Fruit fly (Drosophila melanogaster) whole organism, embryonic: ENCODE data around the gene eIF4H2.

Experiments used
- Antp ChIP-seq: fragments of 200-800 bp; sonication (Bioruptor generic); optimal IDR thresholded peaks from 3 replicates; lab custom pipeline; 2016; ENCODE audit warnings: missing biosample characterization, missing genetic modification characterization
- Blimp-1 ChIP-seq: fragments of 200-800 bp; sonication (Bioruptor generic); optimal IDR thresholded peaks from 3 replicates; lab custom pipeline; 2018; ENCODE audit warnings: missing biosample characterization, missing genetic modification characterization, mild to moderate bottlenecking, moderate library complexity, missing genetic modification reagents
- CG10209 ChIP-seq: fragments of 200-800 bp; sonication (Bioruptor generic); optimal IDR thresholded peaks from 3 replicates; lab custom pipeline; 2017; ENCODE audit warnings: missing biosample characterization, mild to moderate bottlenecking, missing genetic modification characterization, missing genetic modification reagents
- CG1024 ChIP-seq: fragments of 200-800 bp; sonication (Bioruptor generic); IDR thresholded peaks from 2 replicates; pipeline ENCODE4 v1.3.6; 2022; ENCODE audit warnings: missing biosample characterization, missing genetic modification characterization
- CG11695 ChIP-seq: fragments of 200-800 bp; sonication (Bioruptor generic); IDR thresholded peaks from 3 replicates; pipeline ENCODE4 v1.3.6; 2022; ENCODE audit warnings: missing biosample characterization, missing genetic modification characterization
- CG12071 ChIP-seq: fragments of 200-800 bp; sonication (Bioruptor generic); optimal IDR thresholded peaks from 3 replicates; lab custom pipeline; 2018; ENCODE audit warnings: missing biosample characterization, mild to moderate bottlenecking, missing genetic modification characterization
- CG1233 ChIP-seq: fragments of 200-800 bp; sonication (Bioruptor generic); optimal IDR thresholded peaks from 4 replicates; lab custom pipeline; 2018; ENCODE audit warnings: missing biosample characterization, mild to moderate bottlenecking, missing genetic modification characterization
- CG14441 ChIP-seq: fragments of 200-800 bp; sonication (Bioruptor generic); IDR thresholded peaks from 2 replicates; pipeline ENCODE4 v1.3.6; 2022; ENCODE audit warnings: missing biosample characterization, missing genetic modification characterization
- CG14710 ChIP-seq: fragments of 200-800 bp; sonication (Bioruptor generic); optimal IDR thresholded peaks from 3 replicates; lab custom pipeline; 2019; ENCODE audit warnings: missing biosample characterization, mild to moderate bottlenecking, missing genetic modification characterization, moderate library complexity
- CG15479 ChIP-seq: fragments of 200-800 bp; sonication (Bioruptor generic); optimal IDR thresholded peaks from 3 replicates; lab custom pipeline; 2019; ENCODE audit warnings: missing biosample characterization, mild to moderate bottlenecking, missing genetic modification characterization, moderate library complexity
- CG15601 ChIP-seq: fragments of 200-800 bp; sonication (Bioruptor generic); optimal IDR thresholded peaks from 3 replicates; lab custom pipeline; 2019; ENCODE audit warnings: missing biosample characterization, mild to moderate bottlenecking, missing genetic modification characterization, moderate library complexity
- CG17359 ChIP-seq: fragments of 200-800 bp; sonication (Bioruptor generic); optimal IDR thresholded peaks from 3 replicates; lab custom pipeline; 2018; ENCODE audit warnings: missing biosample characterization, mild to moderate bottlenecking, missing genetic modification characterization, moderate library complexity
- CG17802 ChIP-seq: fragments of 200-800 bp; sonication (Bioruptor generic); optimal IDR thresholded peaks from 2 replicates; lab custom pipeline; 2018; ENCODE audit warnings: missing biosample characterization, mild to moderate bottlenecking, missing genetic modification characterization, moderate library complexity
- CG18599 ChIP-seq: fragments of 200-800 bp; sonication (Bioruptor generic); optimal IDR thresholded peaks from 3 replicates; lab custom pipeline; 2017; ENCODE audit warnings: missing biosample characterization, missing genetic modification characterization, mild to moderate bottlenecking, moderate library complexity, missing genetic modification reagents
- CG30431 ChIP-seq: fragments of 200-800 bp; sonication (Bioruptor generic); optimal IDR thresholded peaks from 2 replicates; lab custom pipeline; 2017; ENCODE audit warnings: missing biosample characterization, missing genetic modification characterization
- CG31441 ChIP-seq: fragments of 200-800 bp; sonication (Bioruptor generic); IDR thresholded peaks from 2 replicates; pipeline ENCODE4 v1.3.6; 2022; ENCODE audit warnings: missing biosample characterization, missing genetic modification characterization
- CG4360 ChIP-seq: fragments of 200-800 bp; sonication (Bioruptor generic); IDR thresholded peaks from 2 replicates; pipeline ENCODE4 v1.3.6; 2022; ENCODE audit warnings: missing biosample characterization, missing genetic modification characterization
- CG4707 ChIP-seq: fragments of 200-800 bp; sonication (Bioruptor generic); optimal IDR thresholded peaks from 2 replicates; lab custom pipeline; 2018; ENCODE audit warnings: missing biosample characterization, mild to moderate bottlenecking, missing genetic modification characterization, moderate library complexity
- CG8089 ChIP-seq: fragments of 200-800 bp; sonication (Bioruptor generic); optimal IDR thresholded peaks from 3 replicates; lab custom pipeline; 2016; ENCODE audit warnings: missing biosample characterization, missing genetic modification characterization
- CG8924 ChIP-seq: fragments of 200-800 bp; optimal IDR thresholded peaks from 3 replicates; lab custom pipeline; 2019; ENCODE audit warnings: missing biosample characterization, mild to moderate bottlenecking, missing genetic modification characterization, moderate library complexity
- Deaf1 ChIP-seq: fragments of 200-800 bp; optimal IDR thresholded peaks from 3 replicates; lab custom pipeline; 2019; ENCODE audit warnings: missing biosample characterization, mild to moderate bottlenecking, missing genetic modification characterization, moderate library complexity
- Drgx ChIP-seq: fragments of 200-800 bp; sonication (Bioruptor generic); IDR thresholded peaks from 2 replicates; pipeline ENCODE4 v1.3.6; 2022; ENCODE audit warnings: missing biosample characterization, missing genetic modification characterization
- HLHmδ ChIP-seq: fragments of 200-800 bp; sonication (Bioruptor generic); optimal IDR thresholded peaks from 2 replicates; lab custom pipeline; 2018; ENCODE audit warnings: missing biosample characterization, mild to moderate bottlenecking, missing genetic modification characterization, moderate library complexity
- HmgD ChIP-seq: fragments of 200-800 bp; sonication (Bioruptor generic); optimal IDR thresholded peaks from 3 replicates; lab custom pipeline; 2016; ENCODE audit warnings: missing biosample characterization, missing genetic modification characterization
- Hr3 ChIP-seq: fragments of 200-800 bp; sonication (Bioruptor generic); optimal IDR thresholded peaks from 3 replicates; lab custom pipeline; 2016; ENCODE audit warnings: missing biosample characterization, missing genetic modification characterization
- Kr ChIP-seq: fragments of 200-800 bp; sonication (Bioruptor generic); optimal IDR thresholded peaks from 2 replicates; lab custom pipeline; 2017; ENCODE audit warnings: missing biosample characterization, mild to moderate bottlenecking, missing genetic modification characterization
- Med ChIP-seq: fragments of 200-800 bp; sonication (Bioruptor generic); peaks from one replicate; lab custom pipeline; 2016; ENCODE audit warnings: missing biosample characterization, missing genetic modification characterization, mild to moderate bottlenecking, inconsistent platforms, moderate library complexity
- Side ChIP-seq: fragments of 200-800 bp; sonication (Bioruptor generic); optimal IDR thresholded peaks from 2 replicates; lab custom pipeline; 2016; ENCODE audit warnings: missing biosample characterization, missing genetic modification characterization
- Spps ChIP-seq: fragments of 200-800 bp; sonication (Bioruptor generic); optimal IDR thresholded peaks from 2 replicates; lab custom pipeline; 2018; ENCODE audit warnings: missing biosample characterization, mild to moderate bottlenecking, missing genetic modification characterization
- cg ChIP-seq: fragments of 200-800 bp; sonication (Bioruptor generic); optimal IDR thresholded peaks from 3 replicates; lab custom pipeline; 2019; ENCODE audit warnings: missing biosample characterization, mild to moderate bottlenecking, missing genetic modification characterization, moderate library complexity
- dmrt11E ChIP-seq: fragments of 200-800 bp; sonication (Bioruptor generic); optimal IDR thresholded peaks from 3 replicates; lab custom pipeline; 2018; ENCODE audit warnings: missing biosample characterization, mild to moderate bottlenecking, missing genetic modification characterization, moderate library complexity
- ewg ChIP-seq: fragments of 200-800 bp; sonication (Bioruptor generic); optimal IDR thresholded peaks from 3 replicates; lab custom pipeline; 2017; ENCODE audit warnings: mild to moderate bottlenecking, missing biosample characterization, missing genetic modification reagents, missing genetic modification characterization
- fd102C ChIP-seq: fragments of 200-800 bp; sonication (Bioruptor generic); optimal IDR thresholded peaks from 2 replicates; lab custom pipeline; 2018; ENCODE audit warnings: missing biosample characterization, mild to moderate bottlenecking, missing genetic modification characterization, moderate library complexity
- fd64A ChIP-seq: fragments of 200-800 bp; sonication (Bioruptor generic); optimal IDR thresholded peaks from 3 replicates; lab custom pipeline; 2018; ENCODE audit warnings: missing biosample characterization, mild to moderate bottlenecking, missing genetic modification characterization
- lab ChIP-seq: fragments of 200-800 bp; sonication (Bioruptor generic); optimal IDR thresholded peaks from 3 replicates; lab custom pipeline; 2017; ENCODE audit warnings: missing biosample characterization, missing genetic modification characterization, mild to moderate bottlenecking, moderate library complexity, missing genetic modification reagents
- lola ChIP-seq, 3 experiments: fragments of >200 bp in 2 of 3; fragments of 200-800 bp in 1 of 3; sonication (Bioruptor generic) in 1 of 3; optimal IDR thresholded peaks; 2 replicates each; lab custom pipeline; 2017 to 2019; ENCODE audit warnings: missing biosample characterization in 3 of 3, missing genetic modification characterization in 3 of 3, mild to moderate bottlenecking in 1 of 3, moderate library complexity in 1 of 3
- nerfin-1 ChIP-seq: fragments of 200-800 bp; sonication (Bioruptor generic); optimal IDR thresholded peaks from 3 replicates; lab custom pipeline; 2019; ENCODE audit warnings: missing biosample characterization, mild to moderate bottlenecking, missing genetic modification characterization, moderate library complexity
- pan ChIP-seq, 4 experiments: fragments of >200 bp in 3 of 4; fragments of 200-800 bp in 1 of 4; sonication (Bioruptor generic) in 1 of 4; optimal IDR thresholded peaks in 3 of 4; IDR thresholded peaks in 1 of 4; 2 replicates each; pipeline versions ENCODE4 v1.3.6 to Lab custom; 2017 to 2022; ENCODE audit warnings: missing biosample characterization in 2 of 4, missing genetic modification characterization in 2 of 4, mixed read lengths in 1 of 4
- pb ChIP-seq: fragments of 200-800 bp; sonication (Bioruptor generic); optimal IDR thresholded peaks from 3 replicates; lab custom pipeline; 2016; ENCODE audit warnings: missing biosample characterization, missing genetic modification characterization
- schlank ChIP-seq: fragments of 200-800 bp; sonication (Bioruptor generic); optimal IDR thresholded peaks from 2 replicates; lab custom pipeline; 2018; ENCODE audit warnings: missing biosample characterization, mild to moderate bottlenecking, missing genetic modification characterization
- sens ChIP-seq: fragments of 200-800 bp; sonication (Bioruptor generic); peaks from one replicate; lab custom pipeline; 2016; ENCODE audit warnings: missing biosample characterization, missing genetic modification characterization
- sr ChIP-seq: fragments of 200-800 bp; sonication (Bioruptor generic); IDR thresholded peaks from 3 replicates; pipeline ENCODE4 v1.3.6; 2022; ENCODE audit warnings: missing biosample characterization, missing genetic modification characterization
- tll ChIP-seq, 2 experiments: fragments of 200-800 bp in 1 of 2; fragments of >200 bp in 1 of 2; sonication (Bioruptor generic) in 1 of 2; optimal IDR thresholded peaks; 2 replicates each; lab custom pipeline; 2017 to 2019; ENCODE audit warnings: missing biosample characterization in 2 of 2, missing genetic modification characterization in 2 of 2, mild to moderate bottlenecking in 1 of 2, moderate library complexity in 1 of 2
- unpg ChIP-seq: fragments of 200-800 bp; sonication (Bioruptor generic); optimal IDR thresholded peaks from 3 replicates; lab custom pipeline; 2018; ENCODE audit warnings: missing biosample characterization, mild to moderate bottlenecking, missing genetic modification characterization, moderate library complexity
- vvl ChIP-seq: fragments of 200-800 bp; sonication (Bioruptor generic); IDR thresholded peaks from 2 replicates; pipeline ENCODE4 v1.3.6; 2022; ENCODE audit warnings: missing biosample characterization, missing genetic modification characterization
- yki ChIP-seq: fragments of >200 bp; optimal IDR thresholded peaks from 3 replicates; lab custom pipeline; 2018
- zen ChIP-seq: fragments of 200-800 bp; sonication (Bioruptor generic); optimal IDR thresholded peaks from 3 replicates; lab custom pipeline; 2018; ENCODE audit warnings: missing biosample characterization, mild to moderate bottlenecking, missing genetic modification characterization, moderate library complexity
- zfh1 ChIP-seq: fragments of 200-800 bp; sonication (Bioruptor generic); IDR thresholded peaks from 3 replicates; pipeline ENCODE4 v1.3.6; 2022; ENCODE audit warnings: missing biosample characterization, missing genetic modification characterization

eIF4H2 gene

DNA sequence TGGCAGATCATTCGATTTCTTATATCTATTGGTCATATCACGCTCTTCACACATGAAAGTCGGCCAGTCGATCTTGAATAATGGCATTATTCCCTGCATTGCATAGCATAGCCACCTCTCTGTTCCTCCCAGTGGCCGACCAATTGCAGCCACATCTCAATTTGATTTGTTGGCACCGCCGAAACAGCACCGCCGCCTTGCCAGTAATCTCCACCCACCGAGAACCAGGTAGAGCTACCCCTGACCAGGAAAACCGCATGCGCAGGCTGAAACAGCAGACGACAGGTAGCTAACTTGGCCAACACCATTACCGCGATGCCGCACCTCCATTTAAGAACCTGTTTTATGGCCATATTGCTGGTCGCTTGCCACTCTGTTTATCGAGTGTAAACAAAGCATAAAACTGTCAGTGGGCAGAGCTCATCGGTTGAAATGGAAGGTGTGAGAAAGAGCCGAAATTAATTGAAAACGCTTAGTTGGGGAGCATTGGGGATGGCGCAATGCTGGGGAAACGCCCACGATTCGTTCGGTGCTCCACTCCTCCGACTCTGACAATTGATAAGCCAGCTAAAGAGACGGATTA, 41.1 kb downstream of the eIF4H2 start (continued):
- TF ChIP-seq Kr (GFP tag; lab: Kevin White, UChicago) (peak; percentile 40), HLHmδ (GFP tag; lab: Kevin White, UChicago) (peak; percentile 85), CG30431 (peak; percentile 26), Hr3 (GFP tag; lab: Kevin White, UChicago) (no peak), Spps (tag; lab: Kevin White, UChicago) (peak; percentile 13), Antp (peak; percentile 16), CG17802 (peak; percentile 19), unpg (peak; percentile 15), pan (optimal IDR thresholded peaks at IDR 0.05; lab: Kevin White, UChicago) (no peak), pan (GFP tag; optimal IDR thresholded peaks at IDR 0.05 in 1 of 2, IDR thresholded peaks at IDR 0.05 in 1 of 2) (no peak), CG15601 (tag; lab: Kevin White, UChicago) (peak; percentile 41), CG8089 (GFP tag; lab: Kevin White, UChicago) (peak; percentile 31), dmrt11E (tag; lab: Kevin White, UChicago) (peak; percentile 26), pb (GFP tag; lab: Kevin White, UChicago) (no peak), HmgD (peak; percentile 34), CG11695 (GFP tag; lab: Robert Waterston, UW) (no peak), CG8924 (no peak), fd64A (GFP tag; lab: Kevin White, UChicago) (peak; percentile 50), lola (GFP tag; optimal IDR thresholded peaks at IDR 0.05; lab: Kevin White, UChicago) (peak in 1 of 3 experiments; percentile 18), sr (GFP tag; lab: Robert Waterston, UW) (peak; percentile 74; the same call in 2 of the 3 replicates), CG14710 (tag; lab: Kevin White, UChicago) (peak; percentile 15), lab (peak; percentile 3), cg (peak; percentile 25), CG4707 (peak; percentile 39), Side (peak; percentile 31), CG18599 (peak; percentile 27), CG4360 (GFP tag; lab: Robert Waterston, UW) (0 out of 2 replicates have a peak, but pooled peaks have one; percentile 9), yki (lab: Kevin White, UChicago) (no peak), CG12071 (peak; percentile 41), Deaf1 (tag; lab: Kevin White, UChicago) (peak; percentile 14), Blimp-1 (GFP tag; lab: Kevin White, UChicago) (peak; percentile 35), zfh1 (GFP tag; lab: Robert Waterston, UW) (0 out of 3 replicates have a peak, but pooled peaks have one; percentile 5), ewg (GFP tag; lab: Kevin White, UChicago) (peak; percentile 42), CG1233 (GFP tag; lab: Kevin White, UChicago) (peak; percentile 27), CG15479 (GFP tag; lab: Kevin White, UChicago) (peak; percentile 50), CG31441 (GFP tag; lab: Robert Waterston, UW) (0 out of 2 replicates have a peak, but pooled peaks have one; percentile 13), vvl (0 out of 2 replicates have a peak, but pooled peaks have one; percentile 21), Drgx (GFP tag; lab: Robert Waterston, UW) (no peak), sens (GFP tag; lab: Kevin White, UChicago) (peak; percentile 83), Med (peak; percentile 65), CG14441 (GFP tag; lab: Robert Waterston, UW) (no peak), schlank (tag; lab: Kevin White, UChicago) (no peak), zen (tag; lab: Kevin White, UChicago) (peak; percentile 68), CG1024 (GFP tag; lab: Robert Waterston, UW) (no peak; the same call in 1 of the 2 replicates), CG10209 (GFP tag; lab: Kevin White, UChicago) (peak; percentile 25), nerfin-1 (tag; lab: Kevin White, UChicago) (peak; percentile 17), tll (GFP tag; optimal IDR thresholded peaks at IDR 0.05; lab: Kevin White, UChicago) (peak in 1 of 2 experiments; percentile 70), fd102C (GFP tag; lab: Kevin White, UChicago) (peak; percentile 83), CG17359 (tag; lab: Kevin White, UChicago) (peak; percentile 12)
